Worm (Caenorhabditis elegans): ENCODE results near the gene clec-231.

Gene clec-231

ce11 chrV:15380857-15381256, 30.3 kb upstream of the clec-231 start, which contains the start of gene dhs-23:
dhs-23 (plus strand) TSS chrV:15381219.
- TF ChIP-seq elt-3 (tag; optimal IDR thresholded peaks at IDR 0.05): no peak
- TF ChIP-seq efl-1 (optimal IDR thresholded peaks at IDR 0.05): no peak
- TF ChIP-seq efl-1 (GFP tag; optimal IDR thresholded peaks at IDR 0.05 in 1 of 2): peak in 1 of 2 experiments; percentile 29
- TF ChIP-seq nhr-20 (tag; optimal IDR thresholded peaks at IDR 0.05): peak; percentile 54

ce11 chrV:15379817-15380216, 29.3 kb upstream of the clec-231 start, which contains the start of gene srh-251:
srh-251 (minus strand) TSS chrV:15379917.
- no peak for TF ChIP-seq nhr-47 (tag; optimal IDR thresholded peaks at IDR 0.05)

- TF ChIP-seq jun-1 (tag; optimal IDR thresholded peaks at IDR 0.05) (no peak), irx-1 (tag; optimal IDR thresholded peaks at IDR 0.05) (no peak), egl-27 (tag; optimal IDR thresholded peaks at IDR 0.05) (no peak), nhr-90 (tag; optimal IDR thresholded peaks at IDR 0.05; ENCODE audit: poor library complexity) (no peak), nhr-84 (tag; optimal IDR thresholded peaks at IDR 0.05) (no peak), ztf-4 (tag; optimal IDR thresholded peaks at IDR 0.05) (no peak), ceh-88 (GFP tag; IDR thresholded peaks at IDR 0.05) (no peak), elt-3 (tag; optimal IDR thresholded peaks at IDR 0.05) (no peak), rnt-1 (tag; optimal IDR thresholded peaks at IDR 0.05) (no peak), alr-1 (tag; optimal IDR thresholded peaks at IDR 0.05; ENCODE audit: borderline replicate concordance) (no peak)
Observed at ce11 chrV:15377903-15378302, 27.4 kb upstream of the clec-231 start, which contains the start of gene srh-122. srh-122 (minus strand) TSS chrV:15378003.

- TF ChIP-seq grh-1 (GFP tag; IDR thresholded peaks at IDR 0.05) (no peak), efl-3 (GFP tag; optimal IDR thresholded peaks at IDR 0.05) (no peak), egl-27 (tag; optimal IDR thresholded peaks at IDR 0.05) (no peak), ceh-82 (tag; optimal IDR thresholded peaks at IDR 0.05) (no peak), lin-39 (tag; optimal IDR thresholded peaks at IDR 0.05) (no peak), elt-2 (tag; optimal IDR thresholded peaks at IDR 0.05) (no peak), fkh-8 (tag; optimal IDR thresholded peaks at IDR 0.05) (no peak), fkh-4 (tag; optimal IDR thresholded peaks at IDR 0.05; ENCODE audit: borderline replicate concordance) (no peak), nhr-28 (tag; optimal IDR thresholded peaks at IDR 0.05) (no peak), lir-3 (tag; optimal IDR thresholded peaks at IDR 0.05; ENCODE audit: poor library complexity) (no peak), unc-98 (GFP tag; IDR thresholded peaks at IDR 0.05) (no peak), aly-2 (tag; optimal IDR thresholded peaks at IDR 0.05) (no peak), sptf-1 (tag; optimal IDR thresholded peaks at IDR 0.05) (no peak), dpl-1 (GFP tag; optimal IDR thresholded peaks at IDR 0.05) (no peak)
Observed at ce11 chrV:15376223-15376622, 25.7 kb upstream of the clec-231 start, which contains the start of gene srh-52. srh-52 (minus strand) TSS chrV:15376323.

ce11 chrV:15369707-15370106, 19.2 kb upstream of the clec-231 start, which contains the start of gene nhr-269:
nhr-269 (minus strand) TSS chrV:15369807.
- no peak for TF ChIP-seq fos-1 (tag; optimal IDR thresholded peaks at IDR 0.05)
- no peak for TF ChIP-seq lin-13 (GFP tag; optimal IDR thresholded peaks at IDR 0.05)
- TF ChIP-seq fkh-10 (GFP tag; optimal IDR thresholded peaks at IDR 0.05): no peak
- TF ChIP-seq nhr-90 (tag; optimal IDR thresholded peaks at IDR 0.05; ENCODE audit: poor library complexity): no peak
- TF ChIP-seq sup-37 (GFP tag; optimal IDR thresholded peaks at IDR 0.05): no peak
- TF ChIP-seq tbx-2 (tag; optimal IDR thresholded peaks at IDR 0.05): no peak
- TF ChIP-seq F16B12.6 (tag; optimal IDR thresholded peaks at IDR 0.05): no peak
- TF ChIP-seq ceh-90 (tag; optimal IDR thresholded peaks at IDR 0.05): no peak
- TF ChIP-seq nhr-237 (tag; optimal IDR thresholded peaks at IDR 0.05): no peak
- TF ChIP-seq egl-27 (tag; optimal IDR thresholded peaks at IDR 0.05): no peak
- TF ChIP-seq ets-5 (GFP tag; IDR thresholded peaks at IDR 0.05): no peak
